Fruit fly (Drosophila melanogaster) whole organism, wandering third instar larva: Measurements from ENCODE around the gene D.
A peak's percentile ranks its signal among the peaks of the same experiment; 100 is the strongest.

Source experiments
- Abd-B ChIP-seq: fragments of >200 bp; optimal IDR thresholded peaks from 2 replicates; lab custom pipeline; 2017; ENCODE audit warnings: missing biosample characterization, missing genetic modification characterization
- CG32264 ChIP-seq: fragments of 200-800 bp; sonication (Bioruptor generic); optimal IDR thresholded peaks from 2 replicates; lab custom pipeline; 2016; ENCODE audit warnings: missing biosample characterization, missing genetic modification characterization
- CrebA ChIP-seq: fragments of 200-800 bp; sonication (Bioruptor generic); optimal IDR thresholded peaks from 2 replicates; lab custom pipeline; 2016; ENCODE audit warnings: missing biosample characterization, mild to moderate bottlenecking, missing genetic modification characterization, borderline replicate concordance
- GATAd ChIP-seq: sonication (Bioruptor generic); optimal IDR thresholded peaks from 2 replicates; lab custom pipeline; 2016; ENCODE audit warnings: missing biosample characterization, missing genetic modification characterization
- HLH106 ChIP-seq: fragments of 200-800 bp; optimal IDR thresholded peaks from 3 replicates; lab custom pipeline; 2019; ENCODE audit warnings: missing biosample characterization, mild to moderate bottlenecking, missing genetic modification characterization, moderate library complexity
- Hnf4 ChIP-seq: fragments of 200-800 bp; sonication (Bioruptor generic); optimal IDR thresholded peaks from 2 replicates; lab custom pipeline; 2016; ENCODE audit warnings: missing biosample characterization, mild to moderate bottlenecking, missing genetic modification characterization
- Hr78 ChIP-seq: fragments of >200 bp; optimal IDR thresholded peaks from 2 replicates; lab custom pipeline; 2017; ENCODE audit warnings: missing biosample characterization, missing genetic modification characterization
- Hr83 ChIP-seq: fragments of 200-300 bp; sonication (Bioruptor generic); optimal IDR thresholded peaks from 2 replicates; lab custom pipeline; 2016; ENCODE audit warnings: missing biosample characterization, mild to moderate bottlenecking, missing genetic modification characterization, moderate library complexity; ENCODE audit not compliant: poor library complexity, severe bottlenecking
- Jra ChIP-seq: sonication (Bioruptor generic); optimal IDR thresholded peaks from 2 replicates; lab custom pipeline; 2016; ENCODE audit warnings: missing biosample characterization, missing genetic modification characterization
- Mio ChIP-seq: sonication (Bioruptor generic); optimal IDR thresholded peaks from 2 replicates; lab custom pipeline; 2016; ENCODE audit warnings: missing biosample characterization, missing genetic modification characterization
- Myc ChIP-seq: fragments of >200 bp; optimal IDR thresholded peaks from 2 replicates; lab custom pipeline; 2017
- N ChIP-seq: fragments of >200 bp; optimal IDR thresholded peaks from 2 replicates; lab custom pipeline; 2018; ENCODE audit warnings: missing biosample characterization, missing external identifiers, missing genetic modification characterization
- OdsH ChIP-seq: fragments of 200-800 bp; sonication (Bioruptor generic); optimal IDR thresholded peaks from 2 replicates; lab custom pipeline; 2016; ENCODE audit warnings: missing biosample characterization, mild to moderate bottlenecking, missing genetic modification characterization
- Rel ChIP-seq, 2 experiments: fragments of 200-800 bp; sonication (Bioruptor generic) in 1 of 2; optimal IDR thresholded peaks; 2 replicates in 1 of 2; 3 replicates in 1 of 2; lab custom pipeline; 2016 to 2019; ENCODE audit warnings: mild to moderate bottlenecking in 2 of 2, missing biosample characterization in 2 of 2, missing genetic modification characterization in 2 of 2, moderate library complexity in 1 of 2
- Sp1 ChIP-seq: fragments of 200-800 bp; sonication (Bioruptor generic); optimal IDR thresholded peaks from 3 replicates; lab custom pipeline; 2019; ENCODE audit warnings: missing biosample characterization, mild to moderate bottlenecking, missing genetic modification characterization, moderate library complexity
- Vsx2 ChIP-seq: fragments of 200-300, 225-300 bp; sonication (Bioruptor generic); optimal IDR thresholded peaks from 2 replicates; lab custom pipeline; 2018; ENCODE audit warnings: missing biosample characterization, missing genetic modification characterization; ENCODE audit not compliant: partially characterized antibody
- br ChIP-seq: fragments of 200-800 bp; sonication (Bioruptor generic); optimal IDR thresholded peaks from 2 replicates; lab custom pipeline; 2016; ENCODE audit warnings: missing biosample characterization, missing genetic modification characterization
- brk ChIP-seq: fragments of 200-800 bp; sonication (Bioruptor generic); optimal IDR thresholded peaks from 2 replicates; lab custom pipeline; 2016; ENCODE audit warnings: missing biosample characterization, mild to moderate bottlenecking, missing genetic modification characterization
- dl ChIP-seq, 2 experiments: fragments of 175-275, 200-275 bp in 1 of 2; fragments of 200-275 bp in 1 of 2; sonication (Bioruptor generic); optimal IDR thresholded peaks; lab custom pipeline; 2018; ENCODE audit warnings: mild to moderate bottlenecking in 2 of 2, missing biosample characterization in 2 of 2, missing genetic modification characterization in 2 of 2, moderate library complexity in 2 of 2; ENCODE audit not compliant: partially characterized antibody in 2 of 2, insufficient read depth in 1 of 2
- dmrt93B ChIP-seq: fragments of 200-800 bp; sonication (Bioruptor generic); optimal IDR thresholded peaks from 2 replicates; lab custom pipeline; 2018; ENCODE audit warnings: missing biosample characterization, mild to moderate bottlenecking, missing genetic modification characterization
- dsf ChIP-seq: sonication (Bioruptor generic); optimal IDR thresholded peaks from 2 replicates; lab custom pipeline; 2016; ENCODE audit warnings: missing biosample characterization, missing genetic modification characterization, borderline replicate concordance
- ey ChIP-seq: fragments of 200-800 bp; sonication (Bioruptor generic); optimal IDR thresholded peaks from 2 replicates; lab custom pipeline; 2016; ENCODE audit warnings: missing biosample characterization, missing genetic modification characterization
- foxo ChIP-seq, 2 experiments: fragments of 200-800 bp; sonication (Bioruptor generic); optimal IDR thresholded peaks; 2 replicates in 1 of 2; 3 replicates in 1 of 2; lab custom pipeline; 2016 to 2017; ENCODE audit warnings: missing biosample characterization in 2 of 2, missing genetic modification characterization in 2 of 2
- fru ChIP-seq: fragments of 200-800 bp; sonication (Bioruptor generic); optimal IDR thresholded peaks from 3 replicates; lab custom pipeline; 2016; ENCODE audit warnings: missing biosample characterization, mild to moderate bottlenecking, missing genetic modification characterization
- h ChIP-seq: fragments of 200-800 bp; sonication (Bioruptor generic); optimal IDR thresholded peaks from 3 replicates; lab custom pipeline; 2016; ENCODE audit warnings: missing biosample characterization, mild to moderate bottlenecking, missing genetic modification characterization
- jim ChIP-seq: fragments of 175-275, 200-325 bp; sonication (Bioruptor generic); optimal IDR thresholded peaks from 2 replicates; lab custom pipeline; 2016; ENCODE audit warnings: missing biosample characterization, mild to moderate bottlenecking, missing genetic modification characterization
- lola ChIP-seq: fragments of >200 bp; optimal IDR thresholded peaks from 2 replicates; lab custom pipeline; 2017; ENCODE audit warnings: missing biosample characterization, missing genetic modification characterization
- pan ChIP-seq: fragments of >200 bp; optimal IDR thresholded peaks from 2 replicates; lab custom pipeline; 2017
- rgr ChIP-seq: fragments of 200-800 bp; sonication (Bioruptor generic); optimal IDR thresholded peaks from 3 replicates; lab custom pipeline; 2016; ENCODE audit warnings: missing biosample characterization, mild to moderate bottlenecking, missing genetic modification characterization
- sage ChIP-seq: fragments of 200-800 bp; sonication (Bioruptor generic); optimal IDR thresholded peaks from 2 replicates; lab custom pipeline; 2016; ENCODE audit warnings: missing biosample characterization, mild to moderate bottlenecking, missing genetic modification characterization
- sv ChIP-seq: fragments of 200-800 bp; sonication (Bioruptor generic); optimal IDR thresholded peaks from 3 replicates; lab custom pipeline; 2016; ENCODE audit warnings: missing biosample characterization, missing genetic modification characterization

The D gene

dm6 chr3L:14174197-14174596 lies 4.2 kb downstream of the D start:
- TF ChIP-seq brk (GFP tag; lab: Kevin White, UChicago): no peak
- TF ChIP-seq jim (GFP tag; lab: Kevin White, UChicago): no peak
- no peak for TF ChIP-seq Hr78 (GFP tag; lab: Kevin White, UChicago)
- TF ChIP-seq N: no peak

dm6 chr3L:14173325-14173724 lies 5.1 kb downstream of the D start:
- TF ChIP-seq HLH106 (tag; lab: Kevin White, UChicago) (no peak), Abd-B (GFP tag; lab: Kevin White, UChicago) (no peak), pan (lab: Kevin White, UChicago) (no peak), sv (no peak), CG32264 (GFP tag; lab: Kevin White, UChicago) (no peak), br (no peak), foxo (GFP tag; optimal IDR thresholded peaks at IDR 0.05; lab: Kevin White, UChicago) (no peak), CrebA (GFP tag; lab: Kevin White, UChicago) (no peak), dsf (GFP tag; lab: Kevin White, UChicago) (no peak), GATAd (GFP tag; lab: Kevin White, UChicago) (no peak), Hr83 (GFP tag; lab: Kevin White, UChicago) (no peak)

dm6 chr3L:14172174-14172940 lies 6.1 kb downstream of the D start:
- no peak for TF ChIP-seq sage
- no peak for TF ChIP-seq br
- no peak for TF ChIP-seq CG32264 (GFP tag; lab: Kevin White, UChicago)
- TF ChIP-seq foxo (GFP tag; optimal IDR thresholded peaks at IDR 0.05; lab: Kevin White, UChicago): peak in 1 of 2 experiments; percentile 14
- TF ChIP-seq ey (GFP tag; lab: Kevin White, UChicago): no peak
- TF ChIP-seq HLH106 (tag; lab: Kevin White, UChicago): peak; percentile 7
- peak; percentile 26 for TF ChIP-seq Sp1 (GFP tag; lab: Kevin White, UChicago)
- no peak for TF ChIP-seq jim (GFP tag; lab: Kevin White, UChicago)
- no peak for TF ChIP-seq Jra (GFP tag; lab: Kevin White, UChicago)
- no peak for TF ChIP-seq brk (GFP tag; lab: Kevin White, UChicago)
- TF ChIP-seq rgr (GFP tag; lab: Kevin White, UChicago): no peak

- TF ChIP-seq Rel (GFP tag; optimal IDR thresholded peaks at IDR 0.05; lab: Kevin White, UChicago) (no peak), Rel (tag; optimal IDR thresholded peaks at IDR 0.05; lab: Kevin White, UChicago) (no peak), CrebA (GFP tag; lab: Kevin White, UChicago) (no peak), dmrt93B (GFP tag; lab: Kevin White, UChicago) (no peak), br (no peak), N (no peak), Jra (GFP tag; lab: Kevin White, UChicago) (no peak), HLH106 (tag; lab: Kevin White, UChicago) (no peak), h (GFP tag; lab: Kevin White, UChicago) (no peak), OdsH (GFP tag; lab: Kevin White, UChicago) (no peak), ey (GFP tag; lab: Kevin White, UChicago) (no peak), Hr78 (GFP tag; lab: Kevin White, UChicago) (no peak), dl (GFP tag; optimal IDR thresholded peaks at IDR 0.05; lab: Kevin White, UChicago; ENCODE audit: insufficient read depth in 1 of 2, partially characterized antibody in 2 of 2) (no peak), sv (no peak), sage (no peak), foxo (GFP tag; optimal IDR thresholded peaks at IDR 0.05; lab: Kevin White, UChicago) (no peak)
Measured at dm6 chr3L:14170531-14170930, 7.9 kb downstream of the D start.

dm6 chr3L:14167917-14168316 lies 10.5 kb downstream of the D start:
- TF ChIP-seq N: no peak
- no peak for TF ChIP-seq Vsx2 (GFP tag; lab: Kevin White, UChicago)
- TF ChIP-seq Myc (lab: Kevin White, UChicago): no peak
- TF ChIP-seq Rel (GFP tag; optimal IDR thresholded peaks at IDR 0.05; lab: Kevin White, UChicago): no peak
- no peak for TF ChIP-seq Rel (tag; optimal IDR thresholded peaks at IDR 0.05; lab: Kevin White, UChicago)
- no peak for TF ChIP-seq CG32264 (GFP tag; lab: Kevin White, UChicago)
- TF ChIP-seq rgr (GFP tag; lab: Kevin White, UChicago): no peak
- no peak for TF ChIP-seq GATAd (GFP tag; lab: Kevin White, UChicago)
- TF ChIP-seq CrebA (GFP tag; lab: Kevin White, UChicago): no peak
- TF ChIP-seq lola (GFP tag; lab: Kevin White, UChicago): no peak
- no peak for TF ChIP-seq Mio (GFP tag; lab: Kevin White, UChicago)
- no peak for TF ChIP-seq foxo (GFP tag; optimal IDR thresholded peaks at IDR 0.05; lab: Kevin White, UChicago)
- TF ChIP-seq brk (GFP tag; lab: Kevin White, UChicago): no peak
- no peak for TF ChIP-seq Abd-B (GFP tag; lab: Kevin White, UChicago)
- TF ChIP-seq Hnf4 (GFP tag; lab: Kevin White, UChicago): no peak
- no peak for TF ChIP-seq Sp1 (GFP tag; lab: Kevin White, UChicago)
- no peak for TF ChIP-seq fru (GFP tag; lab: Kevin White, UChicago)
- TF ChIP-seq pan (lab: Kevin White, UChicago): no peak
- no peak for TF ChIP-seq sv
